Fruit fly (Drosophila melanogaster): ENCODE results near the gene CG3581.

Gene CG3581

dm6 chr3R:19340312-19341079, 34.1 kb downstream of the CG3581 start:
- no peak for TF ChIP-seq peb (GFP tag; IDR thresholded peaks at IDR 0.05)
- TF ChIP-seq CG6791 (GFP tag; IDR thresholded peaks at IDR 0.05; ENCODE audit: partially characterized antibody): no peak
- no peak for TF ChIP-seq Hr51 (GFP tag; optimal IDR thresholded peaks at IDR 0.05)
- peak; percentile 28 for TF ChIP-seq zen (tag; optimal IDR thresholded peaks at IDR 0.05)
- TF ChIP-seq pfk (GFP tag; optimal IDR thresholded peaks at IDR 0.05): no peak
- no peak for TF ChIP-seq seq (GFP tag; IDR thresholded peaks at IDR 0.05)
- TF ChIP-seq Meics (GFP tag; optimal IDR thresholded peaks at IDR 0.05): no peak
- TF ChIP-seq CG31388 (GFP tag; optimal IDR thresholded peaks at IDR 0.05): no peak
- no peak for TF ChIP-seq dan (GFP tag; IDR thresholded peaks at IDR 0.05)
- TF ChIP-seq CG2712 (tag; optimal IDR thresholded peaks at IDR 0.05): peak; percentile 34
- no peak for TF ChIP-seq CG6813 (GFP tag; optimal IDR thresholded peaks at IDR 0.05)
- TF ChIP-seq Hmx (GFP tag; optimal IDR thresholded peaks at IDR 0.05): no peak
- TF ChIP-seq CG2116 (GFP tag; optimal IDR thresholded peaks at IDR 0.05): no peak
- TF ChIP-seq nerfin-1 (tag; optimal IDR thresholded peaks at IDR 0.05): no peak
- TF ChIP-seq cwo (GFP tag; optimal IDR thresholded peaks at IDR 0.05): no peak
- TF ChIP-seq twi (tag; optimal IDR thresholded peaks at IDR 0.05): peak; percentile 42
- TF ChIP-seq nerfin-2 (GFP tag; IDR thresholded peaks at IDR 0.05; ENCODE audit: partially characterized antibody): no peak
- no peak for TF ChIP-seq HmgZ (tag; optimal IDR thresholded peaks at IDR 0.05)
- TF ChIP-seq CG17385 (GFP tag; optimal IDR thresholded peaks at IDR 0.05): no peak
- no peak for TF ChIP-seq CG16813 (GFP tag; IDR thresholded peaks at IDR 0.05; ENCODE audit: partially characterized antibody)
- peak; percentile 32 for TF ChIP-seq cad (GFP tag; optimal IDR thresholded peaks at IDR 0.05)
- TF ChIP-seq Rfx (GFP tag; IDR thresholded peaks at IDR 0.05): no peak
- TF ChIP-seq CG9932 (GFP tag; IDR thresholded peaks at IDR 0.05): no peak
- no peak for TF ChIP-seq grn (GFP tag; optimal IDR thresholded peaks at IDR 0.05)
- no peak for TF ChIP-seq gce (GFP tag; IDR thresholded peaks at IDR 0.05)
- no peak for TF ChIP-seq fd64A (GFP tag; optimal IDR thresholded peaks at IDR 0.05)
- TF ChIP-seq mld (GFP tag; IDR thresholded peaks at IDR 0.05; ENCODE audit: partially characterized antibody): no peak
- TF ChIP-seq phol (tag; optimal IDR thresholded peaks at IDR 0.05): peak; percentile 1
- 0 out of 2 replicates have a peak, but pooled peaks have one; percentile 11 for TF ChIP-seq Xrp1 (GFP tag; IDR thresholded peaks at IDR 0.05)
- TF ChIP-seq CG17829 (tag; optimal IDR thresholded peaks at IDR 0.05): peak; percentile 22
- no peak for TF ChIP-seq ftz-f1 (GFP tag; optimal IDR thresholded peaks at IDR 0.05)
- no peak for TF ChIP-seq bcd (GFP tag; optimal IDR thresholded peaks at IDR 0.05)
- no peak for TF ChIP-seq CG7786 (GFP tag; optimal IDR thresholded peaks at IDR 0.05)
- TF ChIP-seq CG7963 (GFP tag; IDR thresholded peaks at IDR 0.05; ENCODE audit: partially characterized antibody): no peak
- no peak for TF ChIP-seq NFAT (GFP tag; IDR thresholded peaks at IDR 0.05)
- peak; percentile 14 for TF ChIP-seq CG10979 (tag; optimal IDR thresholded peaks at IDR 0.05)
- TF ChIP-seq D (optimal IDR thresholded peaks at IDR 0.05): peak; percentile 51
- no peak for TF ChIP-seq D (GFP tag; optimal IDR thresholded peaks at IDR 0.05)
- TF ChIP-seq lola (GFP tag; optimal IDR thresholded peaks at IDR 0.05): peak in 1 of 3 experiments; percentile 33
- no peak for TF ChIP-seq CG13894 (tag; optimal IDR thresholded peaks at IDR 0.05)
- no peak for TF ChIP-seq Deaf1 (tag; optimal IDR thresholded peaks at IDR 0.05)
- TF ChIP-seq CG4404 (GFP tag; IDR thresholded peaks at IDR 0.05): peak; percentile 45
- no peak for TF ChIP-seq CG6654 (GFP tag; optimal IDR thresholded peaks at IDR 0.05)
- TF ChIP-seq shn (GFP tag; optimal IDR thresholded peaks at IDR 0.05): no peak
- TF ChIP-seq Rx (GFP tag; IDR thresholded peaks at IDR 0.05): no peak
- no peak for TF ChIP-seq chm (GFP tag; IDR thresholded peaks at IDR 0.05)
- no peak for TF ChIP-seq slbo (GFP tag; IDR thresholded peaks at IDR 0.05)
- peak; percentile 38 for TF ChIP-seq CG18262 (tag; optimal IDR thresholded peaks at IDR 0.05)
- TF ChIP-seq pros (GFP tag; optimal IDR thresholded peaks at IDR 0.05): peak; percentile 83
